Worm (Caenorhabditis elegans) whole organism, L2 larva: Measurements from ENCODE around the gene cisd-1.

Source experiments
- egl-27 ChIP-seq: sonication (generic microtip); optimal IDR thresholded peaks from 3 replicates; lab custom pipeline; 2017; ENCODE audit warnings: missing biosample characterization, missing genetic modification reagents, missing genetic modification characterization
- elt-3 ChIP-seq: sonication (generic microtip); optimal IDR thresholded peaks from 2 replicates; lab custom pipeline; 2017; ENCODE audit warnings: missing biosample characterization, missing genetic modification characterization
- lin-39 ChIP-seq: fragments of 150-350 bp; optimal IDR thresholded peaks from 2 replicates; lab custom pipeline; 2014; ENCODE audit warnings: missing biosample characterization, missing genetic modification reagents, missing genetic modification characterization
- mdl-1 ChIP-seq, 2 experiments: fragments of 150-350 bp in 1 of 2; sonication (generic microtip) in 1 of 2; optimal IDR thresholded peaks; 2 replicates each; lab custom pipeline; 2017; ENCODE audit warnings: missing biosample characterization in 2 of 2, missing genetic modification characterization in 2 of 2
- nhr-23 ChIP-seq: fragments of 150-350 bp; optimal IDR thresholded peaks from 2 replicates; lab custom pipeline; 2014; ENCODE audit warnings: missing biosample characterization, missing genetic modification reagents, missing genetic modification characterization
- nhr-77 ChIP-seq: fragments of 150-350 bp; optimal IDR thresholded peaks from 2 replicates; lab custom pipeline; 2014; ENCODE audit warnings: missing biosample characterization, missing genetic modification characterization
- unc-62 ChIP-seq: fragments of 150-350 bp; optimal IDR thresholded peaks from 2 replicates; lab custom pipeline; 2014; ENCODE audit warnings: missing biosample characterization, missing genetic modification reagents, missing genetic modification characterization
- ztf-11 ChIP-seq: sonication (generic microtip); optimal IDR thresholded peaks from 2 replicates; lab custom pipeline; 2017; ENCODE audit warnings: missing biosample characterization, missing genetic modification characterization

DNA sequence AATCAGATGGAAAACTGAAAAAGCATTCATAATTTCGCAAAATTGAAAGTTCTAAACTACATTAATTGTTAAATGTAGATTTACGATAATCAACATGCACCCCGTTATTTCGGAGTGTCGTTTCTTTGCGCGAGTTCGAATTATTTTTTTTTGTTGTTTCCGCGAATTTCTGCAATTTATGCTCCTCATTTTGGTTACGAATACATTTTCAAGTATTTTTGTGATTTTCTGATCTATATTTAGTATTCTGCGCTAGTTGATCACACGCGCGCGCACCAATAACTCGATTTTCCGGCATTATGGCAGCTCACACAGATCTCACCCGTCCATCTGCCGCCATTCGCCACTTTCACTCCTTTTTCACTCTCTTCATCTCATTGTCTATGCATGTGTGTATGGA is 29.2 kb downstream of the cisd-1 start, which contains the start of gene VW02B12L.2:
- TF ChIP-seq elt-3 (tag; lab: Kevin White, UChicago): no peak
- TF ChIP-seq lin-39: no peak
- TF ChIP-seq nhr-77 (tag; lab: Kevin White, UChicago): no peak
- TF ChIP-seq egl-27 (tag; lab: Kevin White, UChicago): no peak
- TF ChIP-seq nhr-23 (tag; lab: Kevin White, UChicago): no peak
- TF ChIP-seq ztf-11: no peak
- TF ChIP-seq mdl-1 (tag; optimal IDR thresholded peaks at IDR 0.05; lab: Kevin White, UChicago): no peak
- no peak for TF ChIP-seq unc-62 (GFP tag; lab: Kevin White, UChicago)
